Worm (Caenorhabditis elegans) whole organism, L2 larva: ENCODE data around the gene pno-1.

Experiments
- C34F6.9 ChIP-seq: fragments of 150-350 bp; optimal IDR thresholded peaks from 2 replicates; lab custom pipeline; 2014; ENCODE audit warnings: missing biosample characterization, missing genetic modification characterization
- ZK546.5 ChIP-seq: sonication (generic microtip); optimal IDR thresholded peaks from 2 replicates; lab custom pipeline; 2017; ENCODE audit warnings: missing biosample characterization, missing genetic modification characterization
- aly-2 ChIP-seq: fragments of 150-350 bp; optimal IDR thresholded peaks from 2 replicates; lab custom pipeline; 2014; ENCODE audit warnings: missing biosample characterization, missing genetic modification characterization
- ceh-16 ChIP-seq: fragments of 150-350 bp; optimal IDR thresholded peaks from 2 replicates; lab custom pipeline; 2014; ENCODE audit warnings: missing biosample characterization, missing genetic modification characterization
- crh-2 ChIP-seq: sonication (generic microtip); optimal IDR thresholded peaks from 2 replicates; lab custom pipeline; 2017; ENCODE audit warnings: missing biosample characterization, missing genetic modification characterization
- egl-27 ChIP-seq: sonication (generic microtip); optimal IDR thresholded peaks from 3 replicates; lab custom pipeline; 2017; ENCODE audit warnings: missing biosample characterization, missing genetic modification reagents, missing genetic modification characterization
- elt-3 ChIP-seq: sonication (generic microtip); optimal IDR thresholded peaks from 2 replicates; lab custom pipeline; 2017; ENCODE audit warnings: missing biosample characterization, missing genetic modification characterization
- lin-11 ChIP-seq: fragments of 150-350 bp; sonication (generic microtip); optimal IDR thresholded peaks from 2 replicates; lab custom pipeline; 2014; ENCODE audit warnings: missing biosample characterization, missing genetic modification characterization, inconsistent platforms, mixed read lengths
- lsy-2 ChIP-seq, 2 experiments: fragments of 150-350 bp in 1 of 2; sonication (generic microtip) in 1 of 2; optimal IDR thresholded peaks; 2 replicates each; lab custom pipeline; 2014 to 2017; ENCODE audit warnings: missing biosample characterization in 2 of 2, missing genetic modification characterization in 2 of 2
- nhr-12 ChIP-seq: fragments of 150-350 bp; optimal IDR thresholded peaks from 2 replicates; lab custom pipeline; 2014; ENCODE audit warnings: missing biosample characterization, missing genetic modification characterization
- nhr-23 ChIP-seq: fragments of 150-350 bp; optimal IDR thresholded peaks from 2 replicates; lab custom pipeline; 2014; ENCODE audit warnings: missing biosample characterization, missing genetic modification reagents, missing genetic modification characterization
- nhr-237 ChIP-seq: fragments of 150-350 bp; optimal IDR thresholded peaks from 2 replicates; lab custom pipeline; 2014; ENCODE audit warnings: missing biosample characterization, missing genetic modification characterization
- skn-1 ChIP-seq: sonication (generic microtip); optimal IDR thresholded peaks from 2 replicates; lab custom pipeline; 2017; ENCODE audit warnings: missing biosample characterization, missing genetic modification characterization
- sma-3 ChIP-seq: sonication (generic microtip); optimal IDR thresholded peaks from 2 replicates; lab custom pipeline; 2016; ENCODE audit warnings: missing genetic modification reagents, missing genetic modification characterization, missing compliant biosample characterization
- sma-9 ChIP-seq, 2 experiments: fragments of 150-350 bp in 1 of 2; sonication (generic microtip) in 1 of 2; optimal IDR thresholded peaks; 2 replicates each; lab custom pipeline; 2014 to 2016; ENCODE audit warnings: missing genetic modification characterization in 2 of 2, mild to moderate bottlenecking in 1 of 2, missing biosample characterization in 1 of 2, missing compliant biosample characterization in 1 of 2, missing genetic modification reagents in 1 of 2, moderate library complexity in 1 of 2
- unc-55 ChIP-seq: fragments of 150-350 bp; sonication (generic microtip); optimal IDR thresholded peaks from 3 replicates; lab custom pipeline; 2014; ENCODE audit warnings: missing biosample characterization, missing genetic modification reagents, missing genetic modification characterization
- zag-1 ChIP-seq: fragments of 150-350 bp; optimal IDR thresholded peaks from 2 replicates; lab custom pipeline; 2014; ENCODE audit warnings: missing biosample characterization, missing genetic modification characterization
- ztf-1 ChIP-seq: fragments of 200-800 bp; sonication (Bioruptor generic); conservative IDR thresholded peaks from 2 replicates; pipeline ENCODE4 v1.3.6; 2022; ENCODE audit warnings: missing genetic modification characterization, missing compliant biosample characterization
- ztf-4 ChIP-seq: fragments of 150-350 bp; optimal IDR thresholded peaks from 2 replicates; lab custom pipeline; 2014; ENCODE audit warnings: missing biosample characterization, missing genetic modification characterization

pno-1 gene

DNA sequence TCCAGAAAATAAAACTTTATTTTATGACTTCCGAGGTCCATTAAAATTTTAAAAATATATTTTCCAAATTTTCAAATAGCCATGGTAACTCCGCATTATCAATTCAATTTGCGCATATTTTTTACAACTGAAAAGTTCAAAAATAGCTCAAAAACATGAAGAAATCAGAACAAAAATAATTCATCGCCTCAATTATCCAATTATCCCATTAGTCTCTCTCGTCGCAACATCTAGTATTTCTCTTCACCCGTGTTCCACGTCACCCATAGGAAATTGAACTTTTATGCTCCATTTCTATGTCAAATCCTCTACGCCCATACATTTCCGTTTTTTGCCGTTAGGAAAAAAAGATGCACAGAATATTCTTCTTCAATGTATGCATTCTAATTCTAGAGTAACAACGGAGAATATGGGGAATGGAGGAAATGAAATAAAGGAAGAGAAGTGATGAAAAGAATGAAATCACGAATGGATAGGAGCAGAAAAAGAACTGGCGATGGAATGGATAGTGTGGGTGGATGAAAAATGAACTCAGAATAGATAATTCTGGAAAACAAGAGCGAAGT, 52.5 kb downstream of the pno-1 start:
- TF ChIP-seq aly-2 (tag; lab: Kevin White, UChicago) (no peak), C34F6.9 (peak; percentile 21), lin-11 (tag; lab: Kevin White, UChicago) (no peak), nhr-23 (tag; lab: Kevin White, UChicago) (no peak), lsy-2 (tag; optimal IDR thresholded peaks at IDR 0.05; lab: Kevin White, UChicago) (peak in 1 of 2 experiments; percentile 10), zag-1 (tag; lab: Kevin White, UChicago) (no peak), egl-27 (tag; lab: Kevin White, UChicago) (peak; percentile 33), ceh-16 (tag; lab: Kevin White, UChicago) (no peak), nhr-12 (no peak), unc-55 (GFP tag; lab: Kevin White, UChicago) (no peak), sma-9 (GFP tag; optimal IDR thresholded peaks at IDR 0.05; lab: Kevin White, UChicago) (peak; percentile 9), sma-9 (tag; optimal IDR thresholded peaks at IDR 0.05; lab: Kevin White, UChicago) (no peak), nhr-237 (tag; lab: Kevin White, UChicago) (no peak), skn-1 (tag; lab: Kevin White, UChicago) (no peak), ztf-4 (no peak), ztf-1 (GFP tag; lab: Robert Waterston, UW) (no peak), sma-3 (GFP tag; lab: Kevin White, UChicago) (no peak), crh-2 (tag; lab: Kevin White, UChicago) (peak; percentile 48), ZK546.5 (tag; lab: Kevin White, UChicago) (no peak), elt-3 (tag; lab: Kevin White, UChicago) (no peak)
- TF ChIP-seq, all 48 proteins: peak for 5
